Fruit fly (Drosophila melanogaster): ENCODE measurements around the gene CG12219.

CG12219 gene

dm6 chrX:6346926-6347367 is 45.9 kb upstream of the CG12219 start, which contains the start of gene CG3847 (continued):
- TF ChIP-seq unc-4 (GFP tag; IDR thresholded peaks at IDR 0.05; ENCODE audit: partially characterized antibody), result peak; percentile 69
- TF ChIP-seq CG2120 (GFP tag; optimal IDR thresholded peaks at IDR 0.05), result peak; percentile 51
- no peak for TF ChIP-seq CG8478 (optimal IDR thresholded peaks at IDR 0.05)
- TF ChIP-seq NFAT (GFP tag; IDR thresholded peaks at IDR 0.05), result peak; percentile 68
- peak; percentile 19 for TF ChIP-seq unpg (GFP tag; optimal IDR thresholded peaks at IDR 0.05)
- TF ChIP-seq zfh2 (GFP tag; optimal IDR thresholded peaks at IDR 0.05), result peak; percentile 21
- peak; percentile 39 for TF ChIP-seq sd (tag; optimal IDR thresholded peaks at IDR 0.05)
- TF ChIP-seq Ssrp (tag; optimal IDR thresholded peaks at IDR 0.05), result no peak
- peak; percentile 43 for TF ChIP-seq nom (GFP tag; optimal IDR thresholded peaks at IDR 0.05)
- TF ChIP-seq CG12391 (tag; optimal IDR thresholded peaks at IDR 0.05), result peak; percentile 33
- TF ChIP-seq amos (GFP tag; IDR thresholded peaks at IDR 0.05; ENCODE audit: partially characterized antibody), result peak; percentile 80
- TF ChIP-seq Pdp1 (GFP tag; optimal IDR thresholded peaks at IDR 0.05), result peak; percentile 44 to 69
- no peak for TF ChIP-seq Lim3 (GFP tag; IDR thresholded peaks at IDR 0.05)
- TF ChIP-seq pita (GFP tag; optimal IDR thresholded peaks at IDR 0.05), result no peak
- TF ChIP-seq CG4820 (GFP tag; optimal IDR thresholded peaks at IDR 0.05), result peak; percentile 18
- no peak for TF ChIP-seq CG7357 (GFP tag; IDR thresholded peaks at IDR 0.05)
- TF ChIP-seq maf-S (GFP tag; optimal IDR thresholded peaks at IDR 0.05), result peak; percentile 34
- TF ChIP-seq fd102C (GFP tag; optimal IDR thresholded peaks at IDR 0.05), result no peak
- TF ChIP-seq Sin3A (optimal IDR thresholded peaks at IDR 0.05), result peak; percentile 80
- no peak for TF ChIP-seq tap (tag; optimal IDR thresholded peaks at IDR 0.05)
- TF ChIP-seq CG2129 (GFP tag; IDR thresholded peaks at IDR 0.05; ENCODE audit: partially characterized antibody), result peak; percentile 20; the same call in 1 of the 2 replicates
- peak; percentile 46 for TF ChIP-seq repo (GFP tag; optimal IDR thresholded peaks at IDR 0.05)
- no peak for TF ChIP-seq CG10565 (GFP tag; optimal IDR thresholded peaks at IDR 0.05)
- no peak for TF ChIP-seq CG1529 (GFP tag; optimal IDR thresholded peaks at IDR 0.05)
- peak; percentile 43 for TF ChIP-seq nerfin-2 (GFP tag; IDR thresholded peaks at IDR 0.05; ENCODE audit: partially characterized antibody)
- peak; percentile 99 for TF ChIP-seq pzg (GFP tag; optimal IDR thresholded peaks at IDR 0.05)
- peak; percentile 81 for TF ChIP-seq Sry-δ (GFP tag; optimal IDR thresholded peaks at IDR 0.05)
- no peak for TF ChIP-seq crol (GFP tag; IDR thresholded peaks at IDR 0.05)
- TF ChIP-seq CG10321 (GFP tag; IDR thresholded peaks at IDR 0.05), result peak; percentile 56; the same call in 1 of the 2 replicates
- TF ChIP-seq ssp (GFP tag; IDR thresholded peaks at IDR 0.05), result peak; percentile 66
- no peak for TF ChIP-seq CG10959 (GFP tag; IDR thresholded peaks at IDR 0.05)
- TF ChIP-seq slou (GFP tag; optimal IDR thresholded peaks at IDR 0.05), result peak; percentile 23
- TF ChIP-seq toy (GFP tag; IDR thresholded peaks at IDR 0.05), result no peak
- TF ChIP-seq bigmax (GFP tag; optimal IDR thresholded peaks at IDR 0.05), result no peak
- no peak for TF ChIP-seq al (GFP tag; IDR thresholded peaks at IDR 0.05)
- TF ChIP-seq CG17328 (GFP tag; IDR thresholded peaks at IDR 0.05), result peak; percentile 27; the same call in 1 of the 2 replicates
- TF ChIP-seq dmrt11E (tag; optimal IDR thresholded peaks at IDR 0.05), result no peak
- no peak for TF ChIP-seq ro (GFP tag; IDR thresholded peaks at IDR 0.05)
- peak; percentile 47 for TF ChIP-seq Nf-YC (tag; optimal IDR thresholded peaks at IDR 0.05)
- peak; percentile 37 for TF ChIP-seq CG30020 (tag; optimal IDR thresholded peaks at IDR 0.05)
- no peak for TF ChIP-seq CG32772 (GFP tag; IDR thresholded peaks at IDR 0.05)
- TF ChIP-seq lola (GFP tag; optimal IDR thresholded peaks at IDR 0.05), result peak in 1 of 3 experiments; percentile 3
- TF ChIP-seq klu (GFP tag; IDR thresholded peaks at IDR 0.05), result no peak
- no peak for TF ChIP-seq D (optimal IDR thresholded peaks at IDR 0.05)
- no peak for TF ChIP-seq D (GFP tag; optimal IDR thresholded peaks at IDR 0.05)
- no peak for TF ChIP-seq CG4328 (GFP tag; optimal IDR thresholded peaks at IDR 0.05)
- TF ChIP-seq Ets65A (GFP tag), result peak; percentile 88
- no peak for TF ChIP-seq croc (GFP tag; conservative IDR thresholded peaks at IDR 0.05)
- TF ChIP-seq CG6175 (GFP tag; IDR thresholded peaks at IDR 0.05), result peak; percentile 54; the same call in 1 of the 3 replicates
- TF ChIP-seq Poxn (GFP tag; IDR thresholded peaks at IDR 0.05), result no peak
- TF ChIP-seq vfl (GFP tag; optimal IDR thresholded peaks at IDR 0.05), result peak; percentile 41
- 0 out of 2 replicates have a peak, but pooled peaks have one; percentile 31 for TF ChIP-seq Ptx1 (GFP tag; IDR thresholded peaks at IDR 0.05)
